Worm (Caenorhabditis elegans) whole organism, mixed stage, embryonic: ENCODE data around the gene C17F4.11.

Experiments
- M03D4.4 ChIP-seq: sonication (generic microtip); optimal IDR thresholded peaks from 2 replicates; lab custom pipeline; 2017; ENCODE audit warnings: mild to moderate bottlenecking, missing genetic modification characterization, missing compliant biosample characterization
- bed-3 ChIP-seq: fragments of 200-800 bp; sonication (Bioruptor generic); optimal IDR thresholded peaks from 3 replicates; lab custom pipeline; 2018; ENCODE audit warnings: mild to moderate bottlenecking, missing genetic modification characterization, moderate library complexity, missing compliant biosample characterization
- blmp-1 ChIP-seq: fragments of 150-350 bp; optimal IDR thresholded peaks from 2 replicates; lab custom pipeline; 2014; ENCODE audit warnings: missing biosample characterization, missing genetic modification characterization
- ceh-39 ChIP-seq: fragments of 150-350 bp; optimal IDR thresholded peaks from 2 replicates; lab custom pipeline; 2014; ENCODE audit warnings: missing biosample characterization, missing genetic modification characterization
- ceh-43 ChIP-seq: fragments of 200-800 bp; sonication (Bioruptor generic); optimal IDR thresholded peaks from 2 replicates; lab custom pipeline; 2018; ENCODE audit warnings: mild to moderate bottlenecking, missing genetic modification characterization, moderate library complexity, missing compliant biosample characterization
- ceh-83 ChIP-seq: fragments of 200-800 bp; sonication (Bioruptor generic); optimal IDR thresholded peaks from 2 replicates; lab custom pipeline; 2018; ENCODE audit warnings: mild to moderate bottlenecking, missing genetic modification characterization, missing compliant biosample characterization
- ces-1 ChIP-seq: fragments of 150-350 bp; optimal IDR thresholded peaks from 2 replicates; lab custom pipeline; 2014; ENCODE audit warnings: missing biosample characterization, missing genetic modification reagents, missing genetic modification characterization
- cnd-1 ChIP-seq: fragments of 200-800 bp; sonication (Bioruptor generic); optimal IDR thresholded peaks from 2 replicates; lab custom pipeline; 2018; ENCODE audit warnings: mild to moderate bottlenecking, missing genetic modification characterization, missing compliant biosample characterization
- drap-1 ChIP-seq: fragments of 200-800 bp; sonication (Bioruptor generic); optimal IDR thresholded peaks from 3 replicates; lab custom pipeline; 2018; ENCODE audit warnings: mild to moderate bottlenecking, missing genetic modification characterization, missing compliant biosample characterization
- elt-1 ChIP-seq: sonication (generic microtip); optimal IDR thresholded peaks from 2 replicates; lab custom pipeline; 2017; ENCODE audit warnings: missing genetic modification characterization, mild to moderate bottlenecking, missing compliant biosample characterization, antibody characterized with exemption, moderate library complexity, borderline replicate concordance; ENCODE audit not compliant: insufficient read depth
- elt-3 ChIP-seq: fragments of 150-350 bp; optimal IDR thresholded peaks from 2 replicates; lab custom pipeline; 2014; ENCODE audit warnings: missing biosample characterization, missing genetic modification characterization
- flh-1 ChIP-seq: fragments of 200-800 bp; sonication (Bioruptor generic); optimal IDR thresholded peaks from 2 replicates; lab custom pipeline; 2018; ENCODE audit warnings: mild to moderate bottlenecking, missing genetic modification characterization, moderate library complexity, missing compliant biosample characterization
- ham-2 ChIP-seq: fragments of 200-800 bp; sonication (Bioruptor generic); optimal IDR thresholded peaks from 2 replicates; lab custom pipeline; 2018; ENCODE audit warnings: mild to moderate bottlenecking, missing genetic modification characterization, missing compliant biosample characterization
- hlh-1 ChIP-seq: fragments of 150-350 bp; optimal IDR thresholded peaks from 2 replicates; lab custom pipeline; 2014; ENCODE audit warnings: missing biosample characterization, missing genetic modification reagents, missing genetic modification characterization
- lin-13 ChIP-seq: fragments of 150-350 bp; optimal IDR thresholded peaks from 2 replicates; lab custom pipeline; 2014; ENCODE audit warnings: missing biosample characterization, missing genetic modification characterization
- lin-32 ChIP-seq: fragments of 200-800 bp; sonication (Bioruptor generic); optimal IDR thresholded peaks from 2 replicates; lab custom pipeline; 2018; ENCODE audit warnings: mild to moderate bottlenecking, missing genetic modification characterization, missing compliant biosample characterization
- lsy-2 ChIP-seq: fragments of 150-350 bp; optimal IDR thresholded peaks from 2 replicates; lab custom pipeline; 2014; ENCODE audit warnings: missing biosample characterization, missing genetic modification characterization
- mab-5 ChIP-seq: fragments of 150-350 bp; optimal IDR thresholded peaks from 2 replicates; lab custom pipeline; 2014; ENCODE audit warnings: missing biosample characterization, missing genetic modification characterization
- mep-1 ChIP-seq: fragments of 150-350 bp; optimal IDR thresholded peaks from 2 replicates; lab custom pipeline; 2017; ENCODE audit warnings: missing biosample characterization, missing genetic modification reagents, missing genetic modification characterization, inconsistent platforms
- mls-2 ChIP-seq: sonication (generic microtip); optimal IDR thresholded peaks from 2 replicates; lab custom pipeline; 2016; ENCODE audit warnings: mild to moderate bottlenecking, missing genetic modification characterization, moderate library complexity, missing compliant biosample characterization
- nhr-2 ChIP-seq: fragments of 150-350 bp; optimal IDR thresholded peaks from 2 replicates; lab custom pipeline; 2014; ENCODE audit warnings: missing biosample characterization, missing genetic modification characterization
- nhr-237 ChIP-seq: fragments of 150-350 bp; optimal IDR thresholded peaks from 2 replicates; lab custom pipeline; 2014; ENCODE audit warnings: missing biosample characterization, missing genetic modification characterization
- nhr-28 ChIP-seq: fragments of 150-350 bp; optimal IDR thresholded peaks from 2 replicates; lab custom pipeline; 2014; ENCODE audit warnings: missing biosample characterization, missing genetic modification characterization
- nhr-76 ChIP-seq: sonication (generic microtip); optimal IDR thresholded peaks from 2 replicates; lab custom pipeline; 2017; ENCODE audit warnings: missing biosample characterization, missing genetic modification characterization
- snpc-4 ChIP-seq: fragments of 150-350 bp; optimal IDR thresholded peaks from 2 replicates; lab custom pipeline; 2014; ENCODE audit warnings: missing biosample characterization, missing genetic modification characterization
- sptf-1 ChIP-seq: sonication (generic microtip); optimal IDR thresholded peaks from 2 replicates; lab custom pipeline; 2017; ENCODE audit warnings: mild to moderate bottlenecking, missing genetic modification characterization, moderate library complexity, missing compliant biosample characterization
- tbx-8 ChIP-seq: fragments of 200-800 bp; sonication (Bioruptor generic); optimal IDR thresholded peaks from 2 replicates; lab custom pipeline; 2018; ENCODE audit warnings: mild to moderate bottlenecking, missing genetic modification characterization, moderate library complexity, missing compliant biosample characterization
- unc-120 ChIP-seq: sonication (generic microtip); optimal IDR thresholded peaks from 2 replicates; lab custom pipeline; 2017; ENCODE audit warnings: missing genetic modification characterization, missing compliant biosample characterization; ENCODE audit not compliant: poor library complexity, severe bottlenecking
- zip-8 ChIP-seq: fragments of 150-350 bp; optimal IDR thresholded peaks from 2 replicates; lab custom pipeline; 2014; ENCODE audit warnings: missing biosample characterization, missing genetic modification characterization
- ztf-11 ChIP-seq: fragments of 150-350 bp; optimal IDR thresholded peaks from 2 replicates; lab custom pipeline; 2014; ENCODE audit warnings: missing biosample characterization, missing genetic modification characterization

Gene C17F4.11

DNA sequence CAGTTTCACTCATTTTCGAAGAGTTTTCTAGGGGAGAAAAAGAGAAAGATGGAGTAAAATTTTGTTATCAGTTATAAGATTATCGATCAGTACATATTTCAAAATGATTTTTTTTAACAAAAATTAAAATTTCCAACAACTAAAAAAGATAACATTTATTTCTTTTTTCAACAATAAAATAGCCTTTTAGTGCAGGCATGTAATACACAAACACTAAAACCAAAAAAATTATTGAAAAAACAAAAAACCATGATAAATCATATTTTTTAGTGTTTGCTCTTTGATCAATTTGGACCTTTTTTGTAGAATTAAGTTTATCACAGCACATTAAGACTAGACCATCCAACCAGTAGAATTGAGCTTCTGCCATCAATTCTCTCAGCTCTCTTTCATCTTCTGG lies 12.6 kb upstream of the C17F4.11 start, which contains the start of gene ZC239.15:
Gene ZC239.15 (minus strand): TSS at position 101 of the 400 bp plus-strand sequence.
- TF ChIP-seq ham-2 (no peak), mls-2 (tag; lab: Kevin White, UChicago) (no peak), drap-1 (no peak), mab-5 (tag; lab: Kevin White, UChicago) (no peak), lin-13 (tag; lab: Kevin White, UChicago) (no peak)

ce11 chrII:3225200-3225599 lies 12.1 kb upstream of the C17F4.11 start, which contains the start of gene ZC239.16:
Gene ZC239.16, minus strand, starts transcription at chrII:3225319.
- TF ChIP-seq ces-1 (GFP tag; lab: Kevin White, UChicago) (no peak), lsy-2 (tag; lab: Kevin White, UChicago) (no peak), mab-5 (tag; lab: Kevin White, UChicago) (no peak), hlh-1 (tag; lab: Kevin White, UChicago) (no peak), ceh-39 (tag; lab: Kevin White, UChicago) (no peak), M03D4.4 (tag; lab: Kevin White, UChicago) (no peak), elt-1 (tag; lab: Kevin White, UChicago) (no peak), ceh-83 (GFP tag; lab: Kevin White, UChicago) (no peak), cnd-1 (tag; lab: Kevin White, UChicago) (no peak), nhr-76 (tag; lab: Kevin White, UChicago) (no peak), bed-3 (GFP tag; lab: Kevin White, UChicago) (no peak), nhr-2 (no peak), unc-120 (tag; lab: Kevin White, UChicago) (no peak)

DNA sequence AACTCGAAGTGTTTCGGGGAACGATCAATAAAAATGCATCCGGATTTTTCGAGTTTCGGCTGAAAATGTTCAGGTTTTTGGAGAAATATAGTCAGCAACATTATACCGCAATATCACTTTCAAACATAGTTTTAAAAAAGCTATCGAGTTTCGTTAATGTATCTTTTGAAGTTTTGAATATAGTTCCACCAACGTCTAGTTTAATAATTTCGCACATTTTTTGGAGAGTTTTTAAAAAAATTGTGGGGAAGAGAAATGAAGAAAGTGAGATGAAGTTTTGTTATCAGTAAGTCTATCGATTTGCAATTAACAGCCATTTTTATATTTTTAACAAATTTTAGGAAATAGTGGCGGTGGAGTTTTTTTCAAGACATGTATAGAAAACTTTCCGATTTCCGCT lies 11.5 kb upstream of the C17F4.11 start, which contains the start of gene ZC239.17:
Gene ZC239.17 (minus strand): TSS at position 101 of the 400 bp plus-strand sequence.
- TF ChIP-seq hlh-1 (tag; lab: Kevin White, UChicago) (no peak), mls-2 (tag; lab: Kevin White, UChicago) (no peak), drap-1 (no peak), M03D4.4 (tag; lab: Kevin White, UChicago) (no peak), bed-3 (GFP tag; lab: Kevin White, UChicago) (no peak), tbx-8 (no peak), cnd-1 (tag; lab: Kevin White, UChicago) (no peak), ceh-43 (GFP tag; lab: Kevin White, UChicago) (no peak), sptf-1 (tag; lab: Kevin White, UChicago) (no peak)

ce11 chrII:3230422-3230821 lies 6.8 kb upstream of the C17F4.11 start, which contains the start of gene srh-297:
Gene srh-297, minus strand, starts transcription at chrII:3230522.
- TF ChIP-seq blmp-1 (tag; lab: Kevin White, UChicago): no peak
- TF ChIP-seq mls-2 (tag; lab: Kevin White, UChicago): no peak
- TF ChIP-seq flh-1 (GFP tag; lab: Kevin White, UChicago): no peak
- no peak for TF ChIP-seq ztf-11 (tag; lab: Kevin White, UChicago)
- no peak for TF ChIP-seq lsy-2 (tag; lab: Kevin White, UChicago)
- TF ChIP-seq zip-8 (tag; lab: Kevin White, UChicago): no peak
- no peak for TF ChIP-seq nhr-237 (tag; lab: Kevin White, UChicago)
- TF ChIP-seq sptf-1 (tag; lab: Kevin White, UChicago): no peak
- no peak for TF ChIP-seq mep-1 (tag; lab: Kevin White, UChicago)

- no peak for TF ChIP-seq lin-32 (GFP tag; lab: Kevin White, UChicago)
- no peak for TF ChIP-seq hlh-1 (tag; lab: Kevin White, UChicago)
- no peak for TF ChIP-seq lin-13 (tag; lab: Kevin White, UChicago)
- TF ChIP-seq nhr-28 (tag; lab: Kevin White, UChicago): no peak
- TF ChIP-seq elt-3 (tag; lab: Kevin White, UChicago): no peak
- no peak for TF ChIP-seq snpc-4
- TF ChIP-seq ztf-11 (tag; lab: Kevin White, UChicago): no peak
- TF ChIP-seq nhr-2: no peak
- no peak for TF ChIP-seq ceh-83 (GFP tag; lab: Kevin White, UChicago)
- no peak for TF ChIP-seq ceh-39 (tag; lab: Kevin White, UChicago)
- TF ChIP-seq elt-1 (tag; lab: Kevin White, UChicago): no peak
- no peak for TF ChIP-seq cnd-1 (tag; lab: Kevin White, UChicago)
Measured at ce11 chrII:3234725-3235124, 2.5 kb upstream of the C17F4.11 start, which contains the start of gene C17F4.8. Gene C17F4.8, minus strand, starts transcription at chrII:3234825.
